Worm (Caenorhabditis elegans) whole organism, L2 larva: Measurements from ENCODE around the gene nuaf-3.

Experiments
- crh-2 ChIP-seq: sonication (generic microtip); optimal IDR thresholded peaks from 2 replicates; lab custom pipeline; 2017; ENCODE audit warnings: missing biosample characterization, missing genetic modification characterization
- fos-1 ChIP-seq: fragments of 150-350 bp; optimal IDR thresholded peaks from 2 replicates; lab custom pipeline; 2014; ENCODE audit warnings: missing biosample characterization, missing genetic modification characterization
- nhr-11 ChIP-seq: fragments of 150-350 bp; optimal IDR thresholded peaks from 2 replicates; lab custom pipeline; 2014; ENCODE audit warnings: missing biosample characterization, missing genetic modification characterization
- nhr-237 ChIP-seq: fragments of 150-350 bp; optimal IDR thresholded peaks from 2 replicates; lab custom pipeline; 2014; ENCODE audit warnings: missing biosample characterization, missing genetic modification characterization
- snpc-4 ChIP-seq: fragments of 150-350 bp; optimal IDR thresholded peaks from 2 replicates; lab custom pipeline; 2014; ENCODE audit warnings: missing biosample characterization, missing genetic modification characterization
- unc-39 ChIP-seq: fragments of 150-350 bp; optimal IDR thresholded peaks from 2 replicates; lab custom pipeline; 2014; ENCODE audit warnings: missing biosample characterization, missing genetic modification characterization
- unc-62 ChIP-seq: fragments of 150-350 bp; optimal IDR thresholded peaks from 2 replicates; lab custom pipeline; 2014; ENCODE audit warnings: missing biosample characterization, missing genetic modification reagents, missing genetic modification characterization
- zag-1 ChIP-seq: fragments of 150-350 bp; optimal IDR thresholded peaks from 2 replicates; lab custom pipeline; 2014; ENCODE audit warnings: missing biosample characterization, missing genetic modification characterization
- ztf-11 ChIP-seq: sonication (generic microtip); optimal IDR thresholded peaks from 2 replicates; lab custom pipeline; 2017; ENCODE audit warnings: missing biosample characterization, missing genetic modification characterization
- ztf-4 ChIP-seq: fragments of 150-350 bp; optimal IDR thresholded peaks from 2 replicates; lab custom pipeline; 2014; ENCODE audit warnings: missing biosample characterization, missing genetic modification characterization

DNA sequence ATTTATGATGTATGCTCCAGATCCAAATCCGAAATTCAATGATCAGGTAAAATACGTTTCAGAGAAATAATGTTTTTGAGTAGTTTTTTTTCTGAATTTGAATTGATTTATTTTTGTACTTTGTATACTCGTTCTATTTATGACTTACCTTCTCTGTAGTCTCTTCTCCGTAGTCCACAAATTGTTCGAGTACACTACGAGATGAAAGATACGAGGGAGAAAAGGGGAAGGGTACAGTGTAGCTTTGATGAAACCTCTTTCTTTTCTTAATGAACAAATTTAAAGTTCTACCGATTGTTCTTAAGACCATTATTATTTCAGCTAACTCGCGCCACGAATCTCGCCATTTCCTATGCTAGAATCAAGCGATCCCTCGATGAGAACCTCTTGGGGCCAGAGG is 4.0 kb upstream of the nuaf-3 start:
- TF ChIP-seq crh-2 (tag; lab: Kevin White, UChicago), result peak; percentile 6
- peak; percentile 0 for TF ChIP-seq fos-1 (tag; lab: Kevin White, UChicago)
- no peak for TF ChIP-seq nhr-11 (tag; lab: Kevin White, UChicago)
- TF ChIP-seq nhr-237, result no peak
- TF ChIP-seq ztf-4, result no peak
- no peak for TF ChIP-seq ztf-11 (tag; lab: Kevin White, UChicago)
- no peak for TF ChIP-seq snpc-4
- TF ChIP-seq unc-62 (GFP tag; lab: Kevin White, UChicago), result no peak
- no peak for TF ChIP-seq unc-39
- no peak for TF ChIP-seq zag-1 (tag; lab: Kevin White, UChicago)
